Worm (Caenorhabditis elegans): ENCODE results near the gene F47B8.4.

F47B8.4 gene

ce11 chrV:14324502-14325467 is at the start of gene F47B8.4, which contains the start of gene F47B8.18:
TSS of gene F47B8.4 (minus strand) at chrV:14324673.
TSS of gene F47B8.18 (minus strand) at chrV:14325464.
- peak; percentile 26 for TF ChIP-seq fos-1 (tag; optimal IDR thresholded peaks at IDR 0.05)
- no peak for TF ChIP-seq C34F6.9 (tag; optimal IDR thresholded peaks at IDR 0.05)

- TF ChIP-seq unc-39 (tag; optimal IDR thresholded peaks at IDR 0.05) (no peak), dmd-4 (tag; optimal IDR thresholded peaks at IDR 0.05) (no peak), nhr-12 (tag; optimal IDR thresholded peaks at IDR 0.05) (no peak), sma-9 (GFP tag; optimal IDR thresholded peaks at IDR 0.05) (no peak), sma-9 (tag; optimal IDR thresholded peaks at IDR 0.05) (no peak), aly-2 (tag; optimal IDR thresholded peaks at IDR 0.05) (no peak), nhr-77 (tag; optimal IDR thresholded peaks at IDR 0.05) (no peak), unc-55 (GFP tag; optimal IDR thresholded peaks at IDR 0.05) (no peak)
Measured at ce11 chrV:14372774-14373173, 48.3 kb upstream of the F47B8.4 start, which contains the start of gene unc-39. TSS of gene unc-39 (plus strand) at chrV:14373074.

- TF ChIP-seq ceh-16 (tag; optimal IDR thresholded peaks at IDR 0.05): no peak
- TF ChIP-seq lin-39 (tag; optimal IDR thresholded peaks at IDR 0.05): no peak
- no peak for TF ChIP-seq egl-27 (tag; optimal IDR thresholded peaks at IDR 0.05)
- peak; percentile 63 for TF ChIP-seq crh-2 (tag; optimal IDR thresholded peaks at IDR 0.05)
- peak; percentile 4 for TF ChIP-seq zag-1 (tag; optimal IDR thresholded peaks at IDR 0.05)
- no peak for TF ChIP-seq nhr-237 (tag; optimal IDR thresholded peaks at IDR 0.05)
- TF ChIP-seq mab-5 (tag; optimal IDR thresholded peaks at IDR 0.05): peak; percentile 45
- no peak for TF ChIP-seq fos-1 (tag; optimal IDR thresholded peaks at IDR 0.05)
Measured at ce11 chrV:14369412-14369811, 44.9 kb upstream of the F47B8.4 start.

- no peak for TF ChIP-seq alr-1 (tag; optimal IDR thresholded peaks at IDR 0.05)
- peak; percentile 90 for TF ChIP-seq sma-9 (GFP tag; optimal IDR thresholded peaks at IDR 0.05)
- TF ChIP-seq sma-9 (tag; optimal IDR thresholded peaks at IDR 0.05): peak; percentile 7
- no peak for TF ChIP-seq lin-39 (tag; optimal IDR thresholded peaks at IDR 0.05)
- TF ChIP-seq lin-13 (GFP tag; optimal IDR thresholded peaks at IDR 0.05): no peak
- no peak for TF ChIP-seq dmd-4 (tag; optimal IDR thresholded peaks at IDR 0.05)
- no peak for TF ChIP-seq R02D3.7 (tag; optimal IDR thresholded peaks at IDR 0.05)
- TF ChIP-seq egl-27 (tag; optimal IDR thresholded peaks at IDR 0.05): peak; percentile 52
- TF ChIP-seq nhr-25 (tag; optimal IDR thresholded peaks at IDR 0.05): no peak
- TF ChIP-seq mbf-1 (tag; optimal IDR thresholded peaks at IDR 0.05): no peak
- peak; percentile 44 for TF ChIP-seq Y55F3AM.14 (GFP tag; optimal IDR thresholded peaks at IDR 0.05)
- peak; percentile 95 for TF ChIP-seq fos-1 (tag; optimal IDR thresholded peaks at IDR 0.05)
- TF ChIP-seq nhr-11 (tag; optimal IDR thresholded peaks at IDR 0.05): no peak
- TF ChIP-seq ama-1 (optimal IDR thresholded peaks at IDR 0.05): no peak
- TF ChIP-seq unc-62 (GFP tag; optimal IDR thresholded peaks at IDR 0.05): no peak
- no peak for TF ChIP-seq ceh-82 (tag; optimal IDR thresholded peaks at IDR 0.05)
- peak in 1 of 2 experiments; percentile 52 for TF ChIP-seq lsy-2 (tag; optimal IDR thresholded peaks at IDR 0.05)
- no peak for TF ChIP-seq crh-2 (tag; optimal IDR thresholded peaks at IDR 0.05)
- no peak for TF ChIP-seq zag-1 (tag; optimal IDR thresholded peaks at IDR 0.05)
- TF ChIP-seq F13H6.1 (tag; optimal IDR thresholded peaks at IDR 0.05): no peak
- no peak for TF ChIP-seq nhr-23 (tag; optimal IDR thresholded peaks at IDR 0.05)
- no peak for TF ChIP-seq ZK546.5 (tag; optimal IDR thresholded peaks at IDR 0.05)
- TF ChIP-seq skn-1 (tag; optimal IDR thresholded peaks at IDR 0.05): peak; percentile 37
- TF ChIP-seq snpc-4 (tag; optimal IDR thresholded peaks at IDR 0.05): no peak
- peak; percentile 84 for TF ChIP-seq sem-4 (tag; optimal IDR thresholded peaks at IDR 0.05)
- TF ChIP-seq ceh-16 (tag; optimal IDR thresholded peaks at IDR 0.05): peak; percentile 30
- no peak for TF ChIP-seq nhr-6 (tag; optimal IDR thresholded peaks at IDR 0.05)
- TF ChIP-seq unc-55 (GFP tag; optimal IDR thresholded peaks at IDR 0.05): no peak
- no peak for TF ChIP-seq elt-3 (tag; optimal IDR thresholded peaks at IDR 0.05)
- TF ChIP-seq aly-2 (tag; optimal IDR thresholded peaks at IDR 0.05): no peak
- peak; percentile 60 to 69 for TF ChIP-seq mdl-1 (tag; optimal IDR thresholded peaks at IDR 0.05)
- no peak for TF ChIP-seq unc-39 (tag; optimal IDR thresholded peaks at IDR 0.05)
- TF ChIP-seq gmeb-1 (tag; optimal IDR thresholded peaks at IDR 0.05): no peak
- no peak for TF ChIP-seq ztf-11 (tag; optimal IDR thresholded peaks at IDR 0.05)
- TF ChIP-seq nhr-12 (tag; optimal IDR thresholded peaks at IDR 0.05): no peak
- TF ChIP-seq sma-3 (GFP tag; optimal IDR thresholded peaks at IDR 0.05): no peak
- no peak for TF ChIP-seq ztf-4 (tag; optimal IDR thresholded peaks at IDR 0.05)
- no peak for TF ChIP-seq elt-1 (tag; optimal IDR thresholded peaks at IDR 0.05)
- no peak for TF ChIP-seq mab-5 (tag; optimal IDR thresholded peaks at IDR 0.05)
- TF ChIP-seq C34F6.9 (tag; optimal IDR thresholded peaks at IDR 0.05): peak; percentile 20
- no peak for TF ChIP-seq nhr-237 (tag; optimal IDR thresholded peaks at IDR 0.05)
- TF ChIP-seq nhr-21 (tag; optimal IDR thresholded peaks at IDR 0.05): peak; percentile 44
Measured at ce11 chrV:14368272-14369052, 44.0 kb upstream of the F47B8.4 start.
